Worm (Caenorhabditis elegans) whole organism, L1 larva: ENCODE measurements around the gene ZK1320.7.

Source experiments
- C16A3.4 ChIP-seq: fragments of 150-350 bp; optimal IDR thresholded peaks from 2 replicates; lab custom pipeline; 2014; ENCODE audit warnings: missing biosample characterization, missing genetic modification characterization
- F16B12.6 ChIP-seq: fragments of 150-350 bp; optimal IDR thresholded peaks from 2 replicates; lab custom pipeline; 2014; ENCODE audit warnings: missing biosample characterization, missing genetic modification characterization
- Y116A8C.19 ChIP-seq: sonication (generic microtip); optimal IDR thresholded peaks from 2 replicates; lab custom pipeline; 2016; ENCODE audit warnings: missing compliant biosample characterization, missing genetic modification characterization, borderline replicate concordance
- aha-1 ChIP-seq: fragments of 150-350 bp; optimal IDR thresholded peaks from 2 replicates; lab custom pipeline; 2014; ENCODE audit warnings: missing biosample characterization, missing genetic modification characterization
- alr-1 ChIP-seq: fragments of 200-800 bp; sonication (Bioruptor generic); optimal IDR thresholded peaks from 2 replicates; lab custom pipeline; 2018; ENCODE audit warnings: borderline replicate concordance, mild to moderate bottlenecking, missing genetic modification characterization, missing compliant biosample characterization
- aly-2 ChIP-seq: fragments of 150-350 bp; optimal IDR thresholded peaks from 2 replicates; lab custom pipeline; 2014; ENCODE audit warnings: missing biosample characterization, missing genetic modification characterization
- ceh-8 ChIP-seq: fragments of 200-800 bp; sonication (Bioruptor generic); optimal IDR thresholded peaks from 2 replicates; lab custom pipeline; 2018; ENCODE audit warnings: mild to moderate bottlenecking, missing genetic modification characterization, moderate library complexity, missing compliant biosample characterization
- ceh-82 ChIP-seq, 3 experiments: fragments of 150-350 bp in 1 of 3; sonication (generic microtip) in 2 of 3; optimal IDR thresholded peaks; 2 replicates each; lab custom pipeline; 2014 to 2017; ENCODE audit warnings: missing biosample characterization in 3 of 3, missing genetic modification characterization in 3 of 3
- ces-1 ChIP-seq: fragments of 150-350 bp; optimal IDR thresholded peaks from 2 replicates; lab custom pipeline; 2014; ENCODE audit warnings: missing biosample characterization, missing genetic modification reagents, missing genetic modification characterization
- dpl-1 ChIP-seq, 3 experiments: fragments of 150-350 bp in 2 of 3; sonication (generic microtip) in 1 of 3; optimal IDR thresholded peaks; 2 replicates each; lab custom pipeline; 2014 to 2017; ENCODE audit warnings: missing biosample characterization in 3 of 3, missing genetic modification characterization in 3 of 3, missing genetic modification reagents in 3 of 3
- efl-1 ChIP-seq, 4 experiments: fragments of 150-350 bp; optimal IDR thresholded peaks in 3 of 4; peaks in 1 of 4; 1 replicate in 1 of 4; 2 replicates in 3 of 4; lab custom pipeline; 2014; ENCODE audit warnings: missing biosample characterization in 2 of 4, missing genetic modification characterization in 2 of 4, missing genetic modification reagents in 2 of 4
- egl-13 ChIP-seq: sonication (generic microtip); optimal IDR thresholded peaks from 2 replicates; lab custom pipeline; 2016; ENCODE audit warnings: missing genotype, missing genetic modification reagents, missing genetic modification characterization, missing compliant biosample characterization
- egl-27 ChIP-seq, 2 experiments: fragments of 150-350 bp in 1 of 2; sonication (generic microtip); optimal IDR thresholded peaks; 3 replicates each; lab custom pipeline; 2017 to 2018; ENCODE audit warnings: missing biosample characterization in 2 of 2, missing genetic modification characterization in 2 of 2, missing genetic modification reagents in 2 of 2
- elt-2 ChIP-seq: sonication (generic microtip); optimal IDR thresholded peaks from 2 replicates; lab custom pipeline; 2016; ENCODE audit warnings: missing genetic modification characterization, mild to moderate bottlenecking, inconsistent platforms, missing compliant biosample characterization, missing genetic modification reagents
- elt-3 ChIP-seq, 6 experiments: fragments of 150-350 bp in 1 of 6; sonication (generic microtip); optimal IDR thresholded peaks; 2 replicates each; lab custom pipeline; 2017 to 2018; ENCODE audit warnings: missing biosample characterization in 6 of 6, missing genetic modification characterization in 6 of 6, inconsistent platforms in 1 of 6
- fkh-10 ChIP-seq: sonication (generic microtip); optimal IDR thresholded peaks from 2 replicates; lab custom pipeline; 2017; ENCODE audit warnings: missing biosample characterization, missing genetic modification reagents, missing genetic modification characterization
- fkh-8 ChIP-seq: sonication (generic microtip); optimal IDR thresholded peaks from 2 replicates; lab custom pipeline; 2016; ENCODE audit warnings: mild to moderate bottlenecking, missing genetic modification characterization, missing compliant biosample characterization
- fos-1 ChIP-seq: fragments of 150-350 bp; optimal IDR thresholded peaks from 2 replicates; lab custom pipeline; 2014; ENCODE audit warnings: missing biosample characterization, missing genetic modification characterization
- grh-1 ChIP-seq: fragments of 200-800 bp; sonication (Bioruptor generic); IDR thresholded peaks from 2 replicates; pipeline ENCODE4 v1.3.6; 2022; ENCODE audit warnings: missing genetic modification reagents, missing genetic modification characterization, missing compliant biosample characterization
- hlh-17 ChIP-seq: fragments of 200-800 bp; sonication (Bioruptor generic); optimal IDR thresholded peaks from 2 replicates; lab custom pipeline; 2018; ENCODE audit warnings: missing genetic modification characterization, mild to moderate bottlenecking, missing compliant biosample characterization, moderate library complexity, borderline replicate concordance
- hpl-2 ChIP-seq: fragments of 150-350 bp; optimal IDR thresholded peaks from 2 replicates; lab custom pipeline; 2014; ENCODE audit warnings: missing biosample characterization, missing genetic modification reagents, missing genetic modification characterization
- irx-1 ChIP-seq: sonication (generic microtip); optimal IDR thresholded peaks from 2 replicates; lab custom pipeline; 2016; ENCODE audit warnings: missing genetic modification characterization, missing compliant biosample characterization
- jun-1 ChIP-seq: fragments of 150-350 bp; optimal IDR thresholded peaks from 2 replicates; lab custom pipeline; 2014; ENCODE audit warnings: missing biosample characterization, missing genetic modification reagents, missing genetic modification characterization
- lin-13 ChIP-seq: fragments of 150-350 bp; optimal IDR thresholded peaks from 2 replicates; lab custom pipeline; 2014; ENCODE audit warnings: missing biosample characterization, missing genetic modification reagents, missing genetic modification characterization
- lin-14 ChIP-seq: fragments of 200-800 bp; sonication (Bioruptor generic); optimal IDR thresholded peaks from 2 replicates; lab custom pipeline; 2018; ENCODE audit warnings: mild to moderate bottlenecking, missing genetic modification characterization, moderate library complexity, missing compliant biosample characterization
- lin-35 ChIP-seq, 2 experiments: fragments of 150-350 bp; optimal IDR thresholded peaks; 2 replicates each; lab custom pipeline; 2014; ENCODE audit warnings: missing biosample characterization in 2 of 2, missing genetic modification characterization in 2 of 2, missing genetic modification reagents in 2 of 2
- lin-39 ChIP-seq: fragments of 150-350 bp; optimal IDR thresholded peaks from 2 replicates; lab custom pipeline; 2014; ENCODE audit warnings: missing biosample characterization, missing genetic modification reagents, missing genetic modification characterization
- mdl-1 ChIP-seq, 2 experiments: fragments of 150-350 bp; optimal IDR thresholded peaks; 2 replicates each; lab custom pipeline; 2014 to 2017; ENCODE audit warnings: missing biosample characterization in 2 of 2, missing genetic modification characterization in 2 of 2, inconsistent platforms in 1 of 2
- nhr-19 ChIP-seq: fragments of 200-800 bp; sonication (Bioruptor generic); conservative IDR thresholded peaks from 2 replicates; pipeline ENCODE4 v1.3.6; 2022; ENCODE audit warnings: missing genetic modification characterization, missing compliant biosample characterization
- nhr-237 ChIP-seq: fragments of 150-350 bp; optimal IDR thresholded peaks from 2 replicates; lab custom pipeline; 2014; ENCODE audit warnings: missing biosample characterization, missing genetic modification characterization
- nhr-71 ChIP-seq: sonication (generic microtip); optimal IDR thresholded peaks from 2 replicates; lab custom pipeline; 2016; ENCODE audit warnings: mild to moderate bottlenecking, missing genetic modification characterization, moderate library complexity, missing compliant biosample characterization
- nhr-77 ChIP-seq: fragments of 150-350 bp; optimal IDR thresholded peaks from 2 replicates; lab custom pipeline; 2014; ENCODE audit warnings: missing biosample characterization, missing genetic modification characterization
- nhr-85 ChIP-seq: sonication (generic microtip); peaks from one replicate; lab custom pipeline; 2016; ENCODE audit warnings: missing genetic modification characterization, inconsistent platforms, missing compliant biosample characterization
- pag-3 ChIP-seq: sonication (generic microtip); optimal IDR thresholded peaks from 2 replicates; lab custom pipeline; 2017; ENCODE audit warnings: missing genetic modification characterization, mild to moderate bottlenecking, missing compliant biosample characterization, antibody characterized with exemption, borderline replicate concordance; ENCODE audit not compliant: insufficient read depth
- pax-3 ChIP-seq: fragments of 200-800 bp; sonication (Bioruptor generic); optimal IDR thresholded peaks from 2 replicates; lab custom pipeline; 2018; ENCODE audit warnings: mild to moderate bottlenecking, missing genetic modification characterization, moderate library complexity, missing compliant biosample characterization
- snpc-4 ChIP-seq: fragments of 150-350 bp; optimal IDR thresholded peaks from 2 replicates; lab custom pipeline; 2014; ENCODE audit warnings: missing biosample characterization, missing genetic modification characterization
- sptf-1 ChIP-seq: fragments of 150-350 bp; optimal IDR thresholded peaks from 2 replicates; lab custom pipeline; 2014; ENCODE audit warnings: missing biosample characterization, missing genetic modification characterization
- swsn-7 ChIP-seq: sonication (generic microtip); optimal IDR thresholded peaks from 2 replicates; lab custom pipeline; 2016; ENCODE audit warnings: missing genetic modification characterization, missing compliant biosample characterization
- tbx-2 ChIP-seq: sonication (generic microtip); optimal IDR thresholded peaks from 2 replicates; lab custom pipeline; 2016; ENCODE audit warnings: missing genetic modification characterization, missing compliant biosample characterization
- tlp-1 ChIP-seq: fragments of 150-350 bp; optimal IDR thresholded peaks from 2 replicates; lab custom pipeline; 2014; ENCODE audit warnings: missing biosample characterization, missing genetic modification characterization
- unc-130 ChIP-seq: fragments of 150-350 bp; optimal IDR thresholded peaks from 2 replicates; lab custom pipeline; 2017; ENCODE audit warnings: missing biosample characterization, missing genetic modification characterization, inconsistent platforms
- unc-30 ChIP-seq: sonication (generic microtip); optimal IDR thresholded peaks from 2 replicates; lab custom pipeline; 2017; ENCODE audit warnings: missing biosample characterization, missing genetic modification characterization
- unc-86 ChIP-seq: sonication (generic microtip); optimal IDR thresholded peaks from 2 replicates; lab custom pipeline; 2016; ENCODE audit warnings: missing genetic modification characterization, missing compliant biosample characterization
- unc-98 ChIP-seq: fragments of 200-800 bp; sonication (Bioruptor generic); IDR thresholded peaks from 2 replicates; pipeline ENCODE4 v1.3.6; 2022; ENCODE audit warnings: missing genetic modification characterization, missing compliant biosample characterization
- zip-4 ChIP-seq: fragments of 200-800 bp; sonication (Bioruptor generic); optimal IDR thresholded peaks from 2 replicates; lab custom pipeline; 2018; ENCODE audit warnings: mild to moderate bottlenecking, missing genetic modification characterization, moderate library complexity, missing compliant biosample characterization
- ztf-11 ChIP-seq, 2 experiments: sonication (generic microtip); optimal IDR thresholded peaks; 2 replicates each; lab custom pipeline; 2016 to 2017; ENCODE audit warnings: missing genetic modification characterization in 2 of 2, missing biosample characterization in 1 of 2, missing compliant biosample characterization in 1 of 2
- ztf-4 ChIP-seq: fragments of 150-350 bp; optimal IDR thresholded peaks from 2 replicates; lab custom pipeline; 2014; ENCODE audit warnings: missing biosample characterization, missing genetic modification characterization

Gene ZK1320.7

DNA sequence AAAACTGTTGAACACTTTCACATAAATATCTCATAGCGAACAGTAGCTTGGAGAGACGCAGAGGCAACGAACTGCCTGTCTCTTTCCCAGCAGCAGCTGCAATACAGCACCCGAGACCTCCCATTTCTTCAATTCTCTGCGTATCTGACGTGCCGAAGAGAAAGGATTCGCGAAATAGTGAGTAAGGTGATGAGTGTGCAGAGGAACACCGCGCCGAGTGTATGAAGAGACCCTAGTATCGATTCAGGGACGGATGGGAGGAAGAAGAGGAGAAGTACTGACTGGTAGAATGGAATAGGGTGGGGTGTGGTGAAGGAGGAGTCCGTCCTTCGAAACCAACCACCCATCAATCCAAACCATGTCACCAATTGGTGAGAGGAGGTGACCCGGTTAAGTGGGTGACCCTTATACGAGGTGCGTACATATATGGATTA, 25.3 kb upstream of the ZK1320.7 start (continued):
- TF ChIP-seq elt-2 (tag; lab: Kevin White, UChicago): peak; percentile 11
- peak; percentile 24 for TF ChIP-seq pag-3
- TF ChIP-seq grh-1 (GFP tag; lab: Robert Waterston, UW): no peak
- peak; percentile 90 for TF ChIP-seq nhr-85 (tag; lab: Kevin White, UChicago)
- TF ChIP-seq sptf-1 (tag; lab: Kevin White, UChicago): no peak
- TF ChIP-seq ces-1 (GFP tag; lab: Kevin White, UChicago): no peak
- TF ChIP-seq alr-1: no peak
- no peak for TF ChIP-seq hlh-17 (GFP tag; lab: Kevin White, UChicago)
- peak; percentile 64 for TF ChIP-seq jun-1 (tag; lab: Kevin White, UChicago)
- peak; percentile 63 for TF ChIP-seq tbx-2
- no peak for TF ChIP-seq unc-98 (GFP tag; lab: Robert Waterston, UW)
- TF ChIP-seq Y116A8C.19 (tag; lab: Kevin White, UChicago): no peak
- TF ChIP-seq mdl-1 (tag; optimal IDR thresholded peaks at IDR 0.05; lab: Kevin White, UChicago): peak in 1 of 2 experiments; percentile 75
- TF ChIP-seq nhr-71 (tag; lab: Kevin White, UChicago): peak; percentile 83
- peak; percentile 52 for TF ChIP-seq unc-86 (tag; lab: Kevin White, UChicago)
- peak; percentile 97 for TF ChIP-seq lin-14 (GFP tag; lab: Kevin White, UChicago)
- peak; percentile 53 for TF ChIP-seq fos-1
- TF ChIP-seq lin-13 (GFP tag; lab: Kevin White, UChicago): peak; percentile 29
- TF ChIP-seq nhr-19 (GFP tag; lab: Robert Waterston, UW): peak; percentile 60
- TF ChIP-seq nhr-77 (tag; lab: Kevin White, UChicago): peak; percentile 59
- no peak for TF ChIP-seq egl-13 (tag; lab: Kevin White, UChicago)
- peak; percentile 40 to 53 (median 50) for TF ChIP-seq dpl-1 (GFP tag; optimal IDR thresholded peaks at IDR 0.05; lab: Kevin White, UChicago)
- no peak for TF ChIP-seq fkh-10
- no peak for TF ChIP-seq tlp-1 (tag; lab: Kevin White, UChicago)
- TF ChIP-seq unc-130 (tag; lab: Kevin White, UChicago): no peak
- TF ChIP-seq ceh-82 (tag; optimal IDR thresholded peaks at IDR 0.05; lab: Kevin White, UChicago): peak; percentile 37 to 74 (median 44)
- no peak for TF ChIP-seq egl-27 (tag; optimal IDR thresholded peaks at IDR 0.05; lab: Kevin White, UChicago)
- peak; percentile 19 for TF ChIP-seq F16B12.6
- TF ChIP-seq fkh-8 (tag; lab: Kevin White, UChicago): peak; percentile 23
- no peak for TF ChIP-seq aha-1 (tag; lab: Kevin White, UChicago)

- TF ChIP-seq unc-98 (GFP tag; lab: Robert Waterston, UW) (no peak), efl-1 (optimal IDR thresholded peaks at IDR 0.05; lab: Kevin White, UChicago) (peak in 1 of 2 experiments; percentile 21), efl-1 (GFP tag; optimal IDR thresholded peaks at IDR 0.05 in 1 of 2; lab: Kevin White, UChicago) (peak; percentile 7 to 70), unc-30 (tag; lab: Kevin White, UChicago) (no peak), lin-35 (GFP tag; optimal IDR thresholded peaks at IDR 0.05; lab: Kevin White, UChicago) (peak in 1 of 2 experiments; percentile 14), C16A3.4 (tag; lab: Kevin White, UChicago) (no peak), swsn-7 (no peak), irx-1 (tag; lab: Kevin White, UChicago) (no peak), nhr-237 (tag; lab: Kevin White, UChicago) (no peak), zip-4 (no peak), nhr-71 (tag; lab: Kevin White, UChicago) (peak; percentile 40), tbx-2 (no peak), hpl-2 (GFP tag; lab: Kevin White, UChicago) (no peak), egl-13 (tag; lab: Kevin White, UChicago) (no peak), aly-2 (tag; lab: Kevin White, UChicago) (no peak), hlh-17 (GFP tag; lab: Kevin White, UChicago) (no peak), ceh-8 (GFP tag; lab: Kevin White, UChicago) (no peak), ztf-4 (no peak), pax-3 (tag; lab: Kevin White, UChicago) (no peak), pag-3 (no peak), snpc-4 (tag; lab: Kevin White, UChicago) (no peak), fos-1 (no peak), ztf-11 (tag; optimal IDR thresholded peaks at IDR 0.05; lab: Kevin White, UChicago) (no peak), lin-39 (tag; lab: Kevin White, UChicago) (no peak), F16B12.6 (no peak), jun-1 (tag; lab: Kevin White, UChicago) (no peak), dpl-1 (GFP tag; optimal IDR thresholded peaks at IDR 0.05; lab: Kevin White, UChicago) (peak in 1 of 3 experiments; percentile 25), elt-3 (tag; optimal IDR thresholded peaks at IDR 0.05; lab: Kevin White, UChicago) (no peak)
Observed at ce11 chrII:9646928-9647838, 24.2 kb upstream of the ZK1320.7 start, which contains the start of gene sqv-8. Gene sqv-8, plus strand, starts transcription at chrII:9646978.
